Worm (Caenorhabditis elegans): ENCODE data around the gene R08C7.1.
A peak's percentile ranks its signal among the peaks of the same experiment; 100 is the strongest.

Gene R08C7.1

DNA sequence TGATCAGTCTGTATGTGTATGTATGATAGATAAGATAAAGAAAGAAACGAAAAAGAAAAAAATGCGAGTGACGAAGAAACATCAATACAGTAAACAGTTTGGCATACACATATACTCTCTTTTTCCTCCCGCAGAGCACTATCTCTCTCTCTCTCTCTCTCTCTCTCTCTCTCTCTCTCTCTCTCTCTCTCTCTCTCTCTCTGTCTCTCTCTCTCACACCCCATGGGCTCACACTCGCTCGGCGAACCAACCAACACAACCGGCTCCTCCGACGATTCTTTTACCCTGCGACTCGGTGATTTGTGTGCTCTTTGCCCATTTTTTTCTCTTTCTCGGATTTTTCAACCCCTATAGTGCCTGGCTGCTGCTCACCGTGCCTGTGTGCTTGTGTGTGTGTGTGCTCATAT is 44.6 kb upstream of the R08C7.1 start:
- no peak for TF ChIP-seq lim-6 (tag; optimal IDR thresholded peaks at IDR 0.05)
- no peak for TF ChIP-seq ttx-3 (tag; optimal IDR thresholded peaks at IDR 0.05)
- TF ChIP-seq hlh-30 (tag; optimal IDR thresholded peaks at IDR 0.05; ENCODE audit: insufficient read depth) = no peak
- TF ChIP-seq K02D7.2 (tag; optimal IDR thresholded peaks at IDR 0.05) = no peak
- TF ChIP-seq madf-2 (tag; optimal IDR thresholded peaks at IDR 0.05) = no peak
- peak; percentile 65 for TF ChIP-seq nfya-1 (tag; optimal IDR thresholded peaks at IDR 0.05)
- no peak for TF ChIP-seq pat-9 (tag; optimal IDR thresholded peaks at IDR 0.05)
- no peak for TF ChIP-seq hlh-15 (tag; optimal IDR thresholded peaks at IDR 0.05)
- TF ChIP-seq ref-2 (tag; optimal IDR thresholded peaks at IDR 0.05) = peak; percentile 22
- TF ChIP-seq lin-11 (tag; optimal IDR thresholded peaks at IDR 0.05) = no peak
- TF ChIP-seq Y22D7AL.16 (tag; optimal IDR thresholded peaks at IDR 0.05) = no peak
- TF ChIP-seq pax-1 (tag; optimal IDR thresholded peaks at IDR 0.05) = no peak
- TF ChIP-seq npax-4 (tag; optimal IDR thresholded peaks at IDR 0.05) = no peak
- no peak for TF ChIP-seq che-1 (tag; optimal IDR thresholded peaks at IDR 0.05)
- TF ChIP-seq sox-4 (tag; optimal IDR thresholded peaks at IDR 0.05) = no peak
- TF ChIP-seq rnt-1 (tag; optimal IDR thresholded peaks at IDR 0.05) = no peak
- no peak for TF ChIP-seq syd-9 (tag; optimal IDR thresholded peaks at IDR 0.05)
- TF ChIP-seq eyg-1 (tag; optimal IDR thresholded peaks at IDR 0.05) = no peak
- no peak for TF ChIP-seq sdc-2 (tag; optimal IDR thresholded peaks at IDR 0.05)
- TF ChIP-seq ceh-18 (tag; optimal IDR thresholded peaks at IDR 0.05) = peak; percentile 65
- TF ChIP-seq elt-2 (tag; optimal IDR thresholded peaks at IDR 0.05) = peak; percentile 32
- TF ChIP-seq dve-1 (tag; optimal IDR thresholded peaks at IDR 0.05) = peak; percentile 7
- no peak for TF ChIP-seq unc-86 (tag; optimal IDR thresholded peaks at IDR 0.05)
- no peak for TF ChIP-seq T23F11.4 (GFP tag; optimal IDR thresholded peaks at IDR 0.05)
- no peak for TF ChIP-seq tbx-7 (tag; optimal IDR thresholded peaks at IDR 0.05)
- no peak for TF ChIP-seq ahr-1 (tag; optimal IDR thresholded peaks at IDR 0.05)
- TF ChIP-seq C38D4.7 (GFP tag; optimal IDR thresholded peaks at IDR 0.05) = peak; percentile 5
- no peak for TF ChIP-seq mec-3 (tag; optimal IDR thresholded peaks at IDR 0.05; ENCODE audit: borderline replicate concordance)
- TF ChIP-seq ceh-31 (tag; optimal IDR thresholded peaks at IDR 0.05) = no peak
- TF ChIP-seq nhr-232 (tag; optimal IDR thresholded peaks at IDR 0.05) = no peak
- TF ChIP-seq hlh-8 (tag; optimal IDR thresholded peaks at IDR 0.05) = no peak
- peak; percentile 4 for TF ChIP-seq K09A11.1 (tag; optimal IDR thresholded peaks at IDR 0.05; ENCODE audit: insufficient read depth)
- no peak for TF ChIP-seq sox-2 (GFP tag; IDR thresholded peaks at IDR 0.05)
- no peak for TF ChIP-seq pha-4 (tag; optimal IDR thresholded peaks at IDR 0.05)
- TF ChIP-seq pqm-1 (tag; optimal IDR thresholded peaks at IDR 0.05) = no peak
- no peak for TF ChIP-seq unc-42 (tag; optimal IDR thresholded peaks at IDR 0.05)
- TF ChIP-seq ztf-16 (tag; optimal IDR thresholded peaks at IDR 0.05) = no peak
- no peak for TF ChIP-seq gmeb-2 (tag; optimal IDR thresholded peaks at IDR 0.05)
- TF ChIP-seq pros-1 (tag; optimal IDR thresholded peaks at IDR 0.05) = peak; percentile 1
- peak; percentile 13 for TF ChIP-seq ceh-34 (tag; optimal IDR thresholded peaks at IDR 0.05)

ce11 chrIV:4408714-4409113 is 43.0 kb upstream of the R08C7.1 start:
- TF ChIP-seq hlh-30 (tag; optimal IDR thresholded peaks at IDR 0.05; ENCODE audit: insufficient read depth) (peak; percentile 45), ceh-34 (tag; optimal IDR thresholded peaks at IDR 0.05) (no peak)

DNA sequence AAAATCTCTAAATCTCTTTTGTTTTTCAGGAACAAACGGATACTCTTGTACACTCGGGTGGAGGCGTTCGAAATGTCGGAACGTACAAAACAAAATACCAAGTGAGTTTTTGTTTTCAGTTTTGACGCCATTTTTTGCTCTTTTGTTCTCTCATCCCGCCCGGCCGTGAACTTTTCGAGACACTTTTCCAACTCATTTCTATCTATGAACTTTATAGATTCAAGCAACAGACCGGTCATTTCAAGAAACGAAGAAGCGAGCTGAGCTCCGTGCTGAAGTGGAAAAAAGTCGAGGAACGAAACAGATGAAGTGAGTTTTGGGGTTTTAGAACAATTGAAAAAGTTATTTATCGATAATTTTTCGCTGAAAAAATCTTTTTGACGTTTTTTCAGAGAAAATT is 41.1 kb upstream of the R08C7.1 start:
- TF ChIP-seq nhr-232 (tag; optimal IDR thresholded peaks at IDR 0.05) (no peak), lim-6 (tag; optimal IDR thresholded peaks at IDR 0.05) (no peak), ceh-9 (tag; optimal IDR thresholded peaks at IDR 0.05) (no peak), dve-1 (tag; optimal IDR thresholded peaks at IDR 0.05) (no peak), sox-4 (tag; optimal IDR thresholded peaks at IDR 0.05) (no peak), pha-4 (tag; optimal IDR thresholded peaks at IDR 0.05) (no peak), ztf-16 (tag; optimal IDR thresholded peaks at IDR 0.05) (no peak), npax-4 (tag; optimal IDR thresholded peaks at IDR 0.05) (no peak), pag-3 (tag; optimal IDR thresholded peaks at IDR 0.05; ENCODE audit: borderline replicate concordance) (no peak), ref-2 (tag; optimal IDR thresholded peaks at IDR 0.05) (no peak), ets-4 (tag; optimal IDR thresholded peaks at IDR 0.05) (no peak), ceh-22 (tag; optimal IDR thresholded peaks at IDR 0.05) (no peak), unc-55 (GFP tag; optimal IDR thresholded peaks at IDR 0.05) (no peak), unc-86 (tag; optimal IDR thresholded peaks at IDR 0.05) (no peak), tbx-7 (tag; optimal IDR thresholded peaks at IDR 0.05) (no peak), ceh-30 (tag; optimal IDR thresholded peaks at IDR 0.05) (no peak), odd-2 (tag; optimal IDR thresholded peaks at IDR 0.05) (no peak), F13H6.1 (tag; optimal IDR thresholded peaks at IDR 0.05) (no peak), mec-3 (tag; optimal IDR thresholded peaks at IDR 0.05; ENCODE audit: borderline replicate concordance) (no peak)
